Worm (Caenorhabditis elegans) whole organism, L1 larva: Measurements from ENCODE around the gene srx-5.

ENCODE experiments used
- C34B4.2 ChIP-seq: sonication (generic microtip); optimal IDR thresholded peaks from 2 replicates; lab custom pipeline; 2017; ENCODE audit warnings: mild to moderate bottlenecking, missing genetic modification characterization, missing compliant biosample characterization
- ama-1 ChIP-seq: fragments of 150-350 bp; optimal IDR thresholded peaks from 2 replicates; lab custom pipeline; 2014
- ceh-63 ChIP-seq: fragments of 200-800 bp; sonication (Bioruptor generic); optimal IDR thresholded peaks from 2 replicates; lab custom pipeline; 2018; ENCODE audit warnings: mild to moderate bottlenecking, missing genetic modification characterization, missing compliant biosample characterization
- egl-13 ChIP-seq: sonication (generic microtip); optimal IDR thresholded peaks from 2 replicates; lab custom pipeline; 2016; ENCODE audit warnings: missing genotype, missing genetic modification reagents, missing genetic modification characterization, missing compliant biosample characterization
- grh-1 ChIP-seq: fragments of 200-800 bp; sonication (Bioruptor generic); IDR thresholded peaks from 2 replicates; pipeline ENCODE4 v1.3.6; 2022; ENCODE audit warnings: missing genetic modification reagents, missing genetic modification characterization, missing compliant biosample characterization
- jun-1 ChIP-seq: fragments of 150-350 bp; optimal IDR thresholded peaks from 2 replicates; lab custom pipeline; 2014; ENCODE audit warnings: missing biosample characterization, missing genetic modification reagents, missing genetic modification characterization
- lin-15B ChIP-seq: fragments of 150-350 bp; sonication (generic microtip); optimal IDR thresholded peaks from 3 replicates; lab custom pipeline; 2014; ENCODE audit warnings: missing biosample characterization, missing genetic modification characterization
- lin-39 ChIP-seq: fragments of 150-350 bp; optimal IDR thresholded peaks from 2 replicates; lab custom pipeline; 2014; ENCODE audit warnings: missing biosample characterization, missing genetic modification reagents, missing genetic modification characterization
- lir-3 ChIP-seq: sonication (generic microtip); optimal IDR thresholded peaks from 2 replicates; lab custom pipeline; 2016; ENCODE audit warnings: mild to moderate bottlenecking, missing genetic modification characterization, moderate library complexity, missing compliant biosample characterization; ENCODE audit not compliant: poor library complexity
- nhr-77 ChIP-seq: fragments of 150-350 bp; optimal IDR thresholded peaks from 2 replicates; lab custom pipeline; 2014; ENCODE audit warnings: missing biosample characterization, missing genetic modification characterization
- unc-62 ChIP-seq: fragments of 150-350 bp; optimal IDR thresholded peaks from 2 replicates; lab custom pipeline; 2014; ENCODE audit warnings: missing biosample characterization, missing genetic modification reagents, missing genetic modification characterization

- TF ChIP-seq C34B4.2 (no peak), grh-1 (GFP tag; lab: Robert Waterston, UW) (no peak), nhr-77 (tag; lab: Kevin White, UChicago) (no peak), ceh-63 (no peak), lin-15B (no peak), jun-1 (tag; lab: Kevin White, UChicago) (no peak), lir-3 (tag; lab: Kevin White, UChicago) (no peak), egl-13 (no peak), ama-1 (no peak), lin-39 (tag; lab: Kevin White, UChicago) (no peak), unc-62 (no peak)
Measured at ce11 chrV:689538-689937, 10.3 kb upstream of the srx-5 start.
